Fruit fly (Drosophila melanogaster): ENCODE results near the gene shps.

Gene shps

DNA sequence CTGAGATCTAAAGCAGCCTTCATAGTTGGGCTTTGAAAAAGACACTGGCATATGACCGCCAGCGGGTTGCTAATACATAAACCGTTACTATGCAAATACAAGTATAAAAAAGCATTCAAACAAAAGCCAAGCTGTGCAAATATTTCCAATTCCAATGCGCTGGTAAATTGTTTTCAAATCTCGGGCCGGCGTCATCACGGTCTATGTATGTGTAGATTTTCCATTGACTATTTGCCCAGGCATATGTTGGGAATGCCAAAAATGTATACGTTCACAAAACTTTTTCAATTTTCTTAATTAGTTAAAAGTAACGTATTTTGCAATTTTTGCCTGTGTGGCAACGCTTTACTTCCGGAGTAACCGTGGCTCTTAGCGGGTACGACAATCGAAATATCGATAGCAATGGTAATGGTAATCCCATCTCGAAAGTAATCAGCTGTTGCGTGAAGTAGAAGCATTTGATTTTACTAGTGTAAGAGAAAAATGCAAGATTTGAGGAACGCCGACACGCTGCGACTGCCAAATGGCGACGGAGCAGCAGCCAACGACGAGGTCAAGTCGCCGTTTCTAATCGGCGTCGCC is 10.5 kb downstream of the shps start, which contains the start of the genes CG34290 and Uck (continued):
- no peak for TF ChIP-seq abd-A (tag; optimal IDR thresholded peaks at IDR 0.05)
- peak; percentile 73 for TF ChIP-seq chm (GFP tag; IDR thresholded peaks at IDR 0.05)
- 0 out of 2 replicates have a peak, but pooled peaks have one; percentile 18 for TF ChIP-seq CG4360 (GFP tag; IDR thresholded peaks at IDR 0.05)
- no peak for TF ChIP-seq Gsc (GFP tag; IDR thresholded peaks at IDR 0.05)
- TF ChIP-seq CG7928 (GFP tag; optimal IDR thresholded peaks at IDR 0.05): no peak
- TF ChIP-seq CG1792 (GFP tag; optimal IDR thresholded peaks at IDR 0.05): peak; percentile 24
- peak; percentile 45; the same call in 1 of the 3 replicates for TF ChIP-seq CG7963 (GFP tag; IDR thresholded peaks at IDR 0.05; ENCODE audit: partially characterized antibody)
- TF ChIP-seq CG17186 (GFP tag; optimal IDR thresholded peaks at IDR 0.05): peak; percentile 73
- no peak for TF ChIP-seq pita (GFP tag; optimal IDR thresholded peaks at IDR 0.05)
- no peak for TF ChIP-seq C15 (GFP tag; IDR thresholded peaks at IDR 0.05)
- TF ChIP-seq Rx (GFP tag; IDR thresholded peaks at IDR 0.05): peak; percentile 39; the same call in 1 of the 2 replicates
- TF ChIP-seq CG42726 (GFP tag; IDR thresholded peaks at IDR 0.05; ENCODE audit: partially characterized antibody): peak; percentile 75
- no peak for TF ChIP-seq Lpt (GFP tag; optimal IDR thresholded peaks at IDR 0.05)
- peak; percentile 91 for TF ChIP-seq HmgZ (tag; optimal IDR thresholded peaks at IDR 0.05)
- TF ChIP-seq nerfin-1 (tag; optimal IDR thresholded peaks at IDR 0.05): peak; percentile 81
- TF ChIP-seq MTF-1 (GFP tag; optimal IDR thresholded peaks at IDR 0.05; ENCODE audit: borderline replicate concordance): peak; percentile 89
- TF ChIP-seq CG1647 (GFP tag; optimal IDR thresholded peaks at IDR 0.05): peak; percentile 78
- no peak for TF ChIP-seq Ravus (GFP tag; IDR thresholded peaks at IDR 0.05)
- peak; percentile 70 for TF ChIP-seq Asciz (GFP tag; optimal IDR thresholded peaks at IDR 0.05)
- no peak for TF ChIP-seq Poxn (GFP tag; IDR thresholded peaks at IDR 0.05)
- peak; percentile 97 for TF ChIP-seq aop (GFP tag; IDR thresholded peaks at IDR 0.05)
- peak; percentile 89 for TF ChIP-seq sna (GFP tag; IDR thresholded peaks at IDR 0.05; ENCODE audit: partially characterized antibody)
- no peak for TF ChIP-seq CG31388 (GFP tag; optimal IDR thresholded peaks at IDR 0.05)
- peak; percentile 67 for TF ChIP-seq CG8089 (GFP tag; optimal IDR thresholded peaks at IDR 0.05)
- peak; percentile 70 for TF ChIP-seq pfk (GFP tag; optimal IDR thresholded peaks at IDR 0.05)
- TF ChIP-seq kay (GFP tag; optimal IDR thresholded peaks at IDR 0.05): no peak
- peak; percentile 90 for TF ChIP-seq CG34376 (GFP tag; optimal IDR thresholded peaks at IDR 0.05)
- TF ChIP-seq pros (GFP tag; optimal IDR thresholded peaks at IDR 0.05): no peak
- TF ChIP-seq knrl (GFP tag; IDR thresholded peaks at IDR 0.05; ENCODE audit: partially characterized antibody): peak; percentile 82
- peak; percentile 59 for TF ChIP-seq Nf-YC (tag; optimal IDR thresholded peaks at IDR 0.05)
- peak; percentile 82 for TF ChIP-seq CG14710 (tag; optimal IDR thresholded peaks at IDR 0.05)
- TF ChIP-seq Sry-δ (GFP tag; optimal IDR thresholded peaks at IDR 0.05): peak; percentile 97
- no peak for TF ChIP-seq usp (GFP tag; optimal IDR thresholded peaks at IDR 0.05)
- TF ChIP-seq sisA (GFP tag; IDR thresholded peaks at IDR 0.05): no peak
- no peak for TF ChIP-seq dimm (GFP tag; IDR thresholded peaks at IDR 0.05)
- no peak for TF ChIP-seq eve (GFP tag; optimal IDR thresholded peaks at IDR 0.05)
- peak; percentile 67 for TF ChIP-seq mam (GFP tag; optimal IDR thresholded peaks at IDR 0.05)
- peak; percentile 73 for TF ChIP-seq Camta (GFP tag; optimal IDR thresholded peaks at IDR 0.05)
- peak; percentile 33 for TF ChIP-seq dmrt11E (tag; optimal IDR thresholded peaks at IDR 0.05)
- no peak for TF ChIP-seq ro (GFP tag; IDR thresholded peaks at IDR 0.05)
- no peak for TF ChIP-seq Dfd (GFP tag; optimal IDR thresholded peaks at IDR 0.05)
- TF ChIP-seq tin (GFP tag; optimal IDR thresholded peaks at IDR 0.05): peak; percentile 54
- TF ChIP-seq ash1 (GFP tag; optimal IDR thresholded peaks at IDR 0.05): peak; percentile 83
- peak; percentile 82 for TF ChIP-seq PHDP (tag; optimal IDR thresholded peaks at IDR 0.05)
- no peak for TF ChIP-seq esg (GFP tag; conservative IDR thresholded peaks at IDR 0.05)
- peak; percentile 63 for TF ChIP-seq nerfin-2 (GFP tag; IDR thresholded peaks at IDR 0.05; ENCODE audit: partially characterized antibody)
- TF ChIP-seq al (GFP tag; IDR thresholded peaks at IDR 0.05): peak; percentile 39; the same call in 1 of the 2 replicates
- TF ChIP-seq CG13287 (GFP tag; IDR thresholded peaks at IDR 0.05; ENCODE audit: partially characterized antibody): peak; percentile 94
- no peak for TF ChIP-seq CG18476 (GFP tag; optimal IDR thresholded peaks at IDR 0.05)

Data from whole organism, embryonic.